Worm (Caenorhabditis elegans) whole organism, dauer: ENCODE results near the gene hal-3.

Experiments
- unc-62 ChIP-seq: sonication (generic microtip); optimal IDR thresholded peaks from 2 replicates; lab custom pipeline; 2017; ENCODE audit warnings: missing biosample characterization, missing genetic modification reagents, missing genetic modification characterization

The hal-3 gene

DNA sequence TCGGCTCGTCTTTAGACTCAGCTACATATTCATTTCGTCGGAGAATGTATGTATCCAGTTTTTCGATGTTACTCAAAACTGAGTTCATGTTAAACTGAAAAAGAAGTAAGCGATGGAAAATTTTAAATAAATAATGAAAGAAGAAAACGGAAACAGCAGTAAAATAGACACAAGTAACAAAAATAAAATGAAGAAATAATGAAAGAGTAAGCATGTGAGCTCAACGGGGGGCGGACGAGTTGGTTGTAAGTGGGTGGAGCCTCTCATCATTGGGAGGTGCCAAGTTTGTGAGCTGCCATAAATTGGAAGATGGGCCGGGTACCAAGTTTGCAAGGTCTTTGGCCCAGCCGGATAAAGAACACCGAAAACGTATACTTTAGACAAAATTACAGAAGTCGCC lies 33.5 kb downstream of the hal-3 start, which contains the start of gene wee-1.1:
wee-1.1 (minus strand) TSS at position 101 of the 400 bp plus-strand sequence.
- TF ChIP-seq unc-62 (GFP tag; lab: Kevin White, UChicago), result no peak

DNA sequence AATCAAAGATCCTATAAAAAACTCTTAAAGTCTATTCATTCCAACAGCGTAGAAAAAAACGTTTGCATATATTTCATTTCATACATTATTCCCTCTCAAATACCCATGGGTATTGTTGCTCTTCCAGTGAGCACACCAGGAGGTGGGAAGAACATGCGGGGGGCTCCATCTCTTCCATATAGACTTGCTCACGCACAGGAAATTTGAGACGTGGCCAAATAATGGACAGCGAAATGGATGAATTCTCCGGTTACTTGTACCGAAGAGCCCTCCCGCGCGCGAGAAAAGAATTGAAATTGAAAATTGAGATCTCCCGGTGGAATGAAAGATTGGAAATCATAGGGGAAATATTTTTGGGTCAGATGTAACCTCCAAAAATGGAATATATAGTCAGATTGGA lies 39.3 kb downstream of the hal-3 start:
- TF ChIP-seq unc-62 (GFP tag; lab: Kevin White, UChicago), result no peak

DNA sequence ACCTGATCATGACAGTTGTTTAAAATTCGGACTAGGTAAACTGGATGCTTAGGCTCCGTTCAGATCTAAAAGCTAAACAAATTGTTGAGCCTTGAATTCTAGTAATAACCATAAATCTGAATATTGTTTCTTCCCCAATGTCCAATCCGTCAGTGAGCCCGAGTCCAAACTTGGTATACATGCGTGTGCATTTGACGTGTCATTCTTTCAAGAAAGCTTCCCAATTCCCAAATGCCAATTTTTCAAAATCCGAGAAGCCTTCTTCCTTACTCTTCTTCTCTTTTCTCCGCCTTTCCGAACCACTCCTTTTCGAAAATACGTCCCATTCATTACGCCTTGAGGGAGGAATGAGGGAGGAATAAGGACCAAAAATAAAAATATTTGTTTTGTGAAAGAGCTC lies 40.2 kb downstream of the hal-3 start:
- TF ChIP-seq unc-62 (GFP tag; lab: Kevin White, UChicago), result no peak

DNA sequence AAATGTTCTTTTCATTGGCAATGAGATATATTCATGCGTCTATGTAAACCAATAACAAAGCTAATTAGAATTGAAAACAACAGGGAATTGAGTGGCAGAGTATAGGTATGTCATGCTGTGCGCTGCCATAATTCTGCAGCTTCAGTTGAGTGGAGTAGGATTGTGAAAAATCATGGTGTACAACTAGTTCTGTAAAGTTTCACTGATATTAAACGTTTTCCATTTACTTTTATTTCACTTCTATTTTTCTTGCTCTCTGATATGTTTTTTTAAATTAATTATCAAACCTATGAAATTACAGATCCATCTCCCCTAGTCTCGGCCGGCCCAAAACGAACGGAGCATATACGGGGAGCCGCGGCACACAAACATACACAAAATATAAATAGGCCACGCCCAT lies 41.3 kb downstream of the hal-3 start, which contains the start of gene exc-7:
exc-7 (plus strand) TSS at position 301 of the 400 bp plus-strand sequence.
- no peak for TF ChIP-seq unc-62 (GFP tag; lab: Kevin White, UChicago)

DNA sequence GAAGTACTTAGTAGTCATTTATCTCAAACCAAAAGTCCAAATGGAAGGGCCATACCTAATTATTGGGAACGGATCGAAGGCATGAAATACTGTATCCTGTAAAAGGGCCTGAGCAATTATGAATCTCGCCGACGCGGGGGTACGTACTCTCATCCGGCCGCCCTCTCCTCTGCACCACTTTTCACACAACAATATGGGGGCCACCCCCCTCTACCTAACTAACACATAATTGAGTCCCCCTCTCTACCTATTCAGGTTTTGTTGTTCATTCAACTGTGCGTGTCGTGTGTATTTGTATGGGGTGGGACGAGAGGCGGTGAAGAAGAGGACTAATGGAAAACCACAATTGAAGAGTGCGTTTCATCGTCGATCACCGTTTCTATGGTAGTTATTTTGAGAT lies 42.5 kb downstream of the hal-3 start:
- no peak for TF ChIP-seq unc-62 (GFP tag; lab: Kevin White, UChicago)

DNA sequence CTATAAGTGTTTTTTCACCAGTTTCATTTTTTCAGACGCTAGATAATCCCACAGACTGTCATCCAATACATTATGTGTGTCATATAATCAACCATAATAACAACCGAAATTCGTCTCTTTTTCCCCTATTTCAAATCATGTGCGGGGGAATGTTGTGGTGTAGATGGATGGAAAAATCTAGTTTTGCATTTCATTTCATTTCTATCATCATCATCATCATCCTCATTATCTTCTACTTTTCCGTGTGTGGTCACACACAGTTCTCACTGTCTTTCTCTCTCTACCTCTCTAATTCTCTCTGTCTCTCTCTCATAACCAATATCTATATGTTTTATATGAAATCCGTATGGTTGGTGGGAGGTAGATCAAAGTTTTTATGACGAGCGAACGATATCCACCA lies 43.5 kb downstream of the hal-3 start:
- no peak for TF ChIP-seq unc-62 (GFP tag; lab: Kevin White, UChicago)

DNA sequence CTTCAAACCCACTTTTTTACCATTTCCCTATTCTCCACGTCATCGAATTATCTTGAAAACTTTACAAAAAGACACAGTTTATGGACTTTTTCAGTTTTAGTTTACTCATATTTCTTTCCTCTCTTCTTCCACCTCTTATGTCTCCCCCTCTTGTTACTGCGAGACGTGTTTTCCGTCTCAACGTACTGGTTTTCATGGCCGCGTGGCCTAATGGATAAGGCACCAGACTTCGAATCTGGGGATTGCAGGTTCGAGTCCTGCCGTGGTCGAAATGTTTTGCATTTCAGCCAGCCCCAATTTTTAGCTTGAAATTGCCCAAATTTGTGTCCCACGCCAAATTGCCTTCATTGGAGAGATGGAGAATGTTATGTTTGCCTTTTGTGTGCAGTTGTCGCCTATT lies 50.9 kb downstream of the hal-3 start:
- no peak for TF ChIP-seq unc-62 (GFP tag; lab: Kevin White, UChicago)
